Worm (Caenorhabditis elegans): ENCODE results near the gene ceph-41.

DNA sequence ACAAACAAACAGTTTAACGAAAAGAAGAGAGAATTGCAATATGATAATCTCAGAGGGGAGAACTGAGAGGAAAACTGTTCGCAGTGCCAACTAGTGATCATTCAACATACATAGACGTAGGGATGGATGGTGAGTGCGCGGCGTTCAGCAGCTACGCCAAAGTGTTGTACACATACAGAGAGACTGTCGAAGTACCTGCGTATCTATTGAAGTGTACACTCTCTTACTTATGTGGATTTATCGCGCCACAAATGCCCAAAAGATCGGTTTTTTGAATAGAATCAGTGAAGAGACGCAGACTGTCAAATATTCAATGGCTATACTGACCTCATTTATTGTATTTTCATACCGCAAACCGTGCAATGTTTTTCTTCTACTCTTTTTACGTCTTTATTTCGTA, 43.3 kb downstream of the ceph-41 start:
- TF ChIP-seq nfya-1 (tag; optimal IDR thresholded peaks at IDR 0.05; ENCODE audit: borderline replicate concordance, insufficient read depth) (no peak), die-1 (tag; optimal IDR thresholded peaks at IDR 0.05) (no peak), pha-4 (tag; optimal IDR thresholded peaks at IDR 0.05) (no peak), bed-2 (GFP tag; IDR thresholded peaks at IDR 0.05) (no peak), ama-1 (optimal IDR thresholded peaks at IDR 0.05) (no peak), ama-1 (GFP tag; optimal IDR thresholded peaks at IDR 0.05) (no peak), pbrm-1 (GFP tag; IDR thresholded peaks at IDR 0.05) (no peak), mes-4 (tag; optimal IDR thresholded peaks at IDR 0.05) (no peak), F23B12.7 (tag; optimal IDR thresholded peaks at IDR 0.05; ENCODE audit: insufficient read depth) (no peak), F52B5.7 (tag; optimal IDR thresholded peaks at IDR 0.05) (no peak), ztf-25 (GFP tag; IDR thresholded peaks at IDR 0.05) (no peak), D2030.7 (GFP tag; IDR thresholded peaks at IDR 0.05) (no peak), akir-1 (GFP tag; optimal IDR thresholded peaks at IDR 0.05) (no peak), Y67H2A.10 (GFP tag; conservative IDR thresholded peaks at IDR 0.05) (no peak), tbx-9 (tag; optimal IDR thresholded peaks at IDR 0.05; ENCODE audit: borderline replicate concordance) (no peak)
